Worm (Caenorhabditis elegans) whole organism, young adult: ENCODE results near the gene Y48B6A.10.
A peak's percentile ranks its signal among the peaks of the same experiment; 100 is the strongest.

ENCODE experiments used
- B0019.2 ChIP-seq: fragments of 200-800 bp; sonication (Bioruptor generic); conservative IDR thresholded peaks from 2 replicates; pipeline ENCODE4 v1.3.6; 2022; ENCODE audit warnings: missing genetic modification reagents, missing genetic modification characterization, missing compliant biosample characterization
- B0035.1 ChIP-seq: sonication (generic microtip); optimal IDR thresholded peaks from 2 replicates; lab custom pipeline; 2016; ENCODE audit warnings: missing genetic modification characterization, mild to moderate bottlenecking, missing compliant biosample characterization, missing genotype, missing genetic modification reagents
- C06A6.2 ChIP-seq: fragments of 200-800 bp; sonication (Bioruptor generic); conservative IDR thresholded peaks from 2 replicates; pipeline ENCODE4 v1.3.6; 2022; ENCODE audit warnings: missing genetic modification characterization, missing compliant biosample characterization
- C17E4.6 ChIP-seq: fragments of 200-800 bp; sonication (Bioruptor generic); IDR thresholded peaks from 2 replicates; pipeline ENCODE4 v1.3.6; 2022; ENCODE audit warnings: missing genetic modification reagents, missing genetic modification characterization, missing compliant biosample characterization
- D2030.7 ChIP-seq: fragments of 200-800 bp; sonication (Bioruptor generic); IDR thresholded peaks from 2 replicates; pipeline ENCODE4 v1.3.6; 2022; ENCODE audit warnings: missing genetic modification reagents, missing genetic modification characterization, missing compliant biosample characterization
- F10E7.11 ChIP-seq: sonication (generic microtip); optimal IDR thresholded peaks from 2 replicates; lab custom pipeline; 2017; ENCODE audit warnings: mild to moderate bottlenecking, missing genetic modification characterization, moderate library complexity, missing compliant biosample characterization
- F33H1.4 ChIP-seq: fragments of 200-800 bp; sonication (Bioruptor generic); IDR thresholded peaks from 2 replicates; pipeline ENCODE4 v1.3.6; 2022; ENCODE audit warnings: missing genetic modification reagents, missing genetic modification characterization, missing compliant biosample characterization
- F55B11.4 ChIP-seq: sonication (generic microtip); optimal IDR thresholded peaks from 2 replicates; lab custom pipeline; 2016; ENCODE audit warnings: missing compliant biosample characterization, missing genetic modification characterization, borderline replicate concordance; ENCODE audit not compliant: insufficient read depth
- F57C9.4 ChIP-seq: sonication (generic microtip); optimal IDR thresholded peaks from 2 replicates; lab custom pipeline; 2017; ENCODE audit warnings: mild to moderate bottlenecking, missing genetic modification characterization, missing compliant biosample characterization
- K11D2.4 ChIP-seq: fragments of 200-800 bp; sonication (Bioruptor generic); IDR thresholded peaks from 2 replicates; pipeline ENCODE4 v1.3.6; 2022; ENCODE audit warnings: missing genetic modification reagents, missing genetic modification characterization, missing compliant biosample characterization
- T26A5.8 ChIP-seq: sonication (generic microtip); optimal IDR thresholded peaks from 2 replicates; lab custom pipeline; 2016; ENCODE audit warnings: missing genetic modification characterization, missing compliant biosample characterization
- Y56A3A.18 ChIP-seq: fragments of 200-800 bp; sonication (Bioruptor generic); IDR thresholded peaks from 2 replicates; pipeline ENCODE4 v1.3.6; 2022; ENCODE audit warnings: missing genetic modification reagents, missing genetic modification characterization, missing compliant biosample characterization
- Y79H2A.3 ChIP-seq: fragments of 200-800 bp; sonication (Bioruptor generic); conservative IDR thresholded peaks from 2 replicates; pipeline ENCODE4 v1.3.6; 2022; ENCODE audit warnings: missing genetic modification reagents, missing genetic modification characterization, missing compliant biosample characterization
- ama-1 ChIP-seq, 3 experiments: fragments of 150-350 bp in 1 of 3; sonication (generic microtip) in 2 of 3; optimal IDR thresholded peaks; 2 replicates each; lab custom pipeline; 2014 to 2018; ENCODE audit warnings: missing biosample characterization in 2 of 3, missing genetic modification characterization in 2 of 3, missing genetic modification reagents in 2 of 3
- aptf-2 ChIP-seq: fragments of 200-800 bp; sonication (Bioruptor generic); conservative IDR thresholded peaks from 2 replicates; pipeline ENCODE4 v1.3.6; 2022; ENCODE audit warnings: missing genetic modification reagents, missing genetic modification characterization, missing compliant biosample characterization
- aptf-3 ChIP-seq: fragments of 200-800 bp; sonication (Bioruptor generic); IDR thresholded peaks from 2 replicates; pipeline ENCODE4 v1.3.6; 2022; ENCODE audit warnings: missing genetic modification characterization, missing compliant biosample characterization
- attf-5 ChIP-seq: fragments of 200-800 bp; sonication (Bioruptor generic); optimal IDR thresholded peaks from 2 replicates; lab custom pipeline; 2018; ENCODE audit warnings: mild to moderate bottlenecking, missing genetic modification characterization, missing compliant biosample characterization
- dox-1 ChIP-seq: fragments of 200-800 bp; sonication (Bioruptor generic); IDR thresholded peaks from 2 replicates; pipeline ENCODE4 v1.3.6; 2022; ENCODE audit warnings: missing genetic modification reagents, missing genetic modification characterization, missing compliant biosample characterization
- dpl-1 ChIP-seq: fragments of 150-350 bp; optimal IDR thresholded peaks from 2 replicates; lab custom pipeline; 2014; ENCODE audit warnings: missing biosample characterization, missing genetic modification reagents, missing genetic modification characterization
- egl-18 ChIP-seq: fragments of 200-800 bp; sonication (Bioruptor generic); IDR thresholded peaks from 2 replicates; pipeline ENCODE4 v1.3.6; 2022; ENCODE audit warnings: missing genetic modification reagents, missing genetic modification characterization, missing compliant biosample characterization
- egrh-3 ChIP-seq: fragments of 200-800 bp; sonication (Bioruptor generic); IDR thresholded peaks from 2 replicates; pipeline ENCODE4 v1.3.6; 2022; ENCODE audit warnings: missing genetic modification reagents, missing genetic modification characterization, missing compliant biosample characterization
- gei-17 ChIP-seq: fragments of 200-800 bp; sonication (Bioruptor generic); optimal IDR thresholded peaks from 2 replicates; lab custom pipeline; 2018; ENCODE audit warnings: mild to moderate bottlenecking, missing genetic modification characterization, missing compliant biosample characterization
- hlh-12 ChIP-seq: sonication (generic microtip); optimal IDR thresholded peaks from 2 replicates; lab custom pipeline; 2016; ENCODE audit warnings: missing genetic modification characterization, missing compliant biosample characterization
- hmg-1.2 ChIP-seq: fragments of 200-800 bp; sonication (Bioruptor generic); IDR thresholded peaks from 2 replicates; pipeline ENCODE4 v1.3.6; 2022; ENCODE audit warnings: missing genetic modification reagents, missing genetic modification characterization, missing compliant biosample characterization
- lag-1 ChIP-seq: fragments of 200-800 bp; sonication (Bioruptor generic); IDR thresholded peaks from 2 replicates; pipeline ENCODE4 v1.3.6; 2022; ENCODE audit warnings: missing genetic modification reagents, missing genetic modification characterization, missing compliant biosample characterization
- let-526 ChIP-seq: fragments of 200-800 bp; sonication (Bioruptor generic); IDR thresholded peaks from 2 replicates; pipeline ENCODE4 v1.3.6; 2022; ENCODE audit warnings: missing genetic modification reagents, missing genetic modification characterization, missing compliant biosample characterization
- let-607 ChIP-seq, 2 experiments: fragments of 200-800 bp in 1 of 2; sonication (Bioruptor generic) in 1 of 2; sonication (generic microtip) in 1 of 2; optimal IDR thresholded peaks; 2 replicates each; lab custom pipeline; 2016 to 2018; ENCODE audit warnings: mild to moderate bottlenecking in 2 of 2, missing compliant biosample characterization in 2 of 2, missing genetic modification characterization in 2 of 2, moderate library complexity in 2 of 2, missing genotype in 1 of 2
- lin-26 ChIP-seq: fragments of 200-800 bp; sonication (Bioruptor generic); IDR thresholded peaks from 2 replicates; pipeline ENCODE4 v1.3.6; 2022; ENCODE audit warnings: missing genetic modification reagents, missing genetic modification characterization, missing compliant biosample characterization
- lin-54 ChIP-seq: fragments of 200-800 bp; sonication (Bioruptor generic); optimal IDR thresholded peaks from 2 replicates; lab custom pipeline; 2018; ENCODE audit warnings: mild to moderate bottlenecking, missing genetic modification characterization, missing compliant biosample characterization
- lir-1 ChIP-seq: fragments of 200-800 bp; sonication (Bioruptor generic); conservative IDR thresholded peaks from 2 replicates; pipeline ENCODE4 v1.3.6; 2022; ENCODE audit warnings: missing genetic modification reagents, missing genetic modification characterization, missing compliant biosample characterization
- lsl-1 ChIP-seq: fragments of 200-800 bp; sonication (Bioruptor generic); optimal IDR thresholded peaks from 2 replicates; lab custom pipeline; 2018; ENCODE audit warnings: mild to moderate bottlenecking, missing genetic modification characterization, moderate library complexity, missing compliant biosample characterization
- madf-3 ChIP-seq: fragments of 200-800 bp; sonication (Bioruptor generic); IDR thresholded peaks from 2 replicates; pipeline ENCODE4 v1.3.6; 2022; ENCODE audit warnings: missing genetic modification reagents, missing genetic modification characterization, missing compliant biosample characterization
- madf-6 ChIP-seq: fragments of 200-800 bp; sonication (Bioruptor generic); IDR thresholded peaks from 2 replicates; pipeline ENCODE4 v1.3.6; 2022; ENCODE audit warnings: missing genetic modification reagents, missing genetic modification characterization, missing compliant biosample characterization
- madf-8 ChIP-seq: fragments of 200-800 bp; sonication (Bioruptor generic); conservative IDR thresholded peaks from 2 replicates; pipeline ENCODE4 v1.3.6; 2022; ENCODE audit warnings: missing genetic modification reagents, missing genetic modification characterization, missing compliant biosample characterization
- mcd-1 ChIP-seq: fragments of 200-800 bp; sonication (Bioruptor generic); IDR thresholded peaks from 2 replicates; pipeline ENCODE4 v1.3.6; 2022; ENCODE audit warnings: missing genetic modification reagents, missing genetic modification characterization, missing compliant biosample characterization
- nfyb-1 ChIP-seq: fragments of 200-800 bp; sonication (Bioruptor generic); IDR thresholded peaks from 2 replicates; pipeline ENCODE4 v1.3.6; 2022; ENCODE audit warnings: missing genetic modification reagents, missing genetic modification characterization, missing compliant biosample characterization
- nhr-120 ChIP-seq: fragments of 200-800 bp; sonication (Bioruptor generic); IDR thresholded peaks from 2 replicates; pipeline ENCODE4 v1.3.6; 2022; ENCODE audit warnings: missing genetic modification characterization, missing compliant biosample characterization
- nhr-179 ChIP-seq: sonication (generic microtip); optimal IDR thresholded peaks from 2 replicates; lab custom pipeline; 2016; ENCODE audit warnings: mild to moderate bottlenecking, missing genetic modification characterization, missing compliant biosample characterization
- pha-4 ChIP-seq: fragments of 150-350 bp; sonication (generic microtip); optimal IDR thresholded peaks from 2 replicates; lab custom pipeline; 2014; ENCODE audit warnings: missing biosample characterization, missing genetic modification reagents, missing genetic modification characterization
- snpc-3.4 ChIP-seq: sonication (generic microtip); optimal IDR thresholded peaks from 2 replicates; lab custom pipeline; 2017; ENCODE audit warnings: missing genetic modification characterization, mild to moderate bottlenecking, missing compliant biosample characterization, antibody characterized with exemption, moderate library complexity, missing genotype, missing genetic modification reagents
- sptf-2 ChIP-seq: fragments of 200-800 bp; sonication (Bioruptor generic); optimal IDR thresholded peaks from 2 replicates; lab custom pipeline; 2018; ENCODE audit warnings: mild to moderate bottlenecking, missing genetic modification characterization, missing compliant biosample characterization
- tbx-9 ChIP-seq: sonication (generic microtip); optimal IDR thresholded peaks from 2 replicates; lab custom pipeline; 2016; ENCODE audit warnings: borderline replicate concordance, missing genetic modification characterization, inconsistent platforms, missing compliant biosample characterization
- tlf-1 ChIP-seq: fragments of 200-800 bp; sonication (Bioruptor generic); optimal IDR thresholded peaks from 2 replicates; lab custom pipeline; 2018; ENCODE audit warnings: mild to moderate bottlenecking, missing genetic modification characterization, missing compliant biosample characterization
- unc-130 ChIP-seq: sonication (generic microtip); optimal IDR thresholded peaks from 2 replicates; lab custom pipeline; 2016; ENCODE audit warnings: missing genetic modification reagents, missing genetic modification characterization, missing compliant biosample characterization
- unc-62 ChIP-seq: fragments of 150-350 bp; optimal IDR thresholded peaks from 2 replicates; lab custom pipeline; 2014; ENCODE audit warnings: missing biosample characterization, missing genetic modification reagents, missing genetic modification characterization
- ztf-26 ChIP-seq: sonication (generic microtip); optimal IDR thresholded peaks from 2 replicates; lab custom pipeline; 2017; ENCODE audit warnings: missing genetic modification characterization, missing compliant biosample characterization

Gene Y48B6A.10

DNA sequence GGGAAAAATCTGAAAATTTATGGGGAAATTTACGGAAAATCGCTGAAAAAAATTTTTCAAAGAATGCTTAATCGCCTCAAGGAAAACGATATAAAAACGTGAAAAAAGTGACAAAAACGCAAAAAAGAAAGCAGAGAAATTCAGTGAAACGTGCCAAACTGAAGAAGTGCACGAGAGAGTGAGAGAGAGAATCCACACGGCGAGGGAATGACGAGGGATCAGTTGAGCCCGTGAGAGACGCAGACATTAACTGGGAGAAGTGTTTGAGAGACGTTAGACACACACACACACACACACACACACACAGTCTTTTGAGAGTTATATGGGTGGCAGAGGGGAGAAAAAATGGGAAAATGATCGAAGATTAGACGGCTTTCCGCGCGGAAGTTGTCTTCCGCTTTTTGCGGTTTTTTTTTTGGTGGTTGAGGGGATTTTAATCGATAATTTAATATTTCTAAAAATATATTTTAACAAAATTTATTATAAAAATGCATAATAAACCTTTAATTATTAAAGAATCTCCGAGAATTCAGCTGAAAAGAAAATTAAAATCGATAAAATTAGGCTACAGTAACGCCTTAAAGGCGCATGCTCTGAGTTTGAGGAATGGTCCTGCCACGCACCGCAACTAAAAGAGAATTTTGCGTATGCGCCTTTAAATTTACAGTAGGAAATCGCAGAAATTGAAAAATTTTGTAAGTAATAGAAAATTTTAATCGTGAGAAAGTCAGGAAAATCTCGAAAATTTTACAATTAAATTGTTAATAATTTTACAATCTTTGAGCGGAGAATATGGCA is 30.4 kb downstream of the Y48B6A.10 start (continued):
- TF ChIP-seq Y56A3A.18 (GFP tag; lab: Robert Waterston, UW) (no peak), attf-5 (no peak), nfyb-1 (no peak), ama-1 (optimal IDR thresholded peaks at IDR 0.05; lab: Kevin White, UChicago) (no peak), ama-1 (GFP tag; optimal IDR thresholded peaks at IDR 0.05; lab: Kevin White, UChicago) (no peak), B0035.1 (tag; lab: Kevin White, UChicago) (no peak), madf-3 (GFP tag; lab: Robert Waterston, UW) (0 out of 2 replicates have a peak, but pooled peaks have one; percentile 73), C06A6.2 (GFP tag; lab: Robert Waterston, UW) (no peak), lsl-1 (peak; percentile 100)

DNA sequence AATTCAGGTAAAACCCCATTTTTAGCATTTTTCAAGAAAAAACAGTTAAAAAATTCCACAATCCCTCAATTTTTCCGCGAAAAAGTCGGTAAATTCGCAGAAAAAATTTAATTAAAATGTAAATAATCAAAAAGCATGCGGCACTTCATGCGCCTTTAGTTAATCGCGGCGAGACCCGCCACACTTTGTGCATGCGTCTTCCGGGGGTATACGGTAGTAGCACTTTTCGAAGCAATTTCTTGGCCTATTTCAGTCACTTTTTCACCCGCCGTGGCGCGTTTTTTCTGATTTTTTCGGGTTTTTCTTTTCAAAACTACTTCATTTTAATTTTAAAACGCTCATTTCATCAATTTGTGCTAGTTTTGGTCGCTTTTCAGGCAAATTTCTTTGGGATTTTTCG is 33.0 kb downstream of the Y48B6A.10 start:
- TF ChIP-seq madf-6 (GFP tag; lab: Robert Waterston, UW) (peak; percentile 98), nfyb-1 (no peak), aptf-2 (GFP tag; lab: Robert Waterston, UW) (no peak), ztf-26 (no peak), F57C9.4 (tag; lab: Kevin White, UChicago) (no peak), hmg-1.2 (GFP tag; lab: Robert Waterston, UW) (peak; percentile 54), egrh-3 (GFP tag; lab: Robert Waterston, UW) (no peak), lir-1 (0 out of 2 replicates have a peak, but pooled peaks have one; percentile 33), unc-62 (no peak), let-607 (tag; optimal IDR thresholded peaks at IDR 0.05; lab: Kevin White, UChicago) (no peak), unc-130 (GFP tag; lab: Kevin White, UChicago) (no peak), dpl-1 (peak; percentile 63), C06A6.2 (GFP tag; lab: Robert Waterston, UW) (no peak), nhr-120 (no peak), aptf-3 (GFP tag; lab: Robert Waterston, UW) (no peak), lin-26 (GFP tag; lab: Robert Waterston, UW) (no peak), F55B11.4 (tag; lab: Kevin White, UChicago) (no peak), B0035.1 (tag; lab: Kevin White, UChicago) (no peak), sptf-2 (no peak), tbx-9 (no peak), nhr-179 (tag; lab: Kevin White, UChicago) (no peak), hlh-12 (tag; lab: Kevin White, UChicago) (no peak), C17E4.6 (GFP tag; lab: Robert Waterston, UW) (0 out of 2 replicates have a peak, but pooled peaks have one; percentile 45), gei-17 (GFP tag; lab: Kevin White, UChicago) (no peak), B0019.2 (GFP tag; lab: Robert Waterston, UW) (peak; percentile 74), D2030.7 (peak; percentile 92), T26A5.8 (tag; lab: Kevin White, UChicago) (no peak), tlf-1 (GFP tag; lab: Kevin White, UChicago) (peak; percentile 77), egl-18 (GFP tag; lab: Robert Waterston, UW) (no peak), dox-1 (GFP tag; lab: Robert Waterston, UW) (peak; percentile 85), pha-4 (no peak), F10E7.11 (no peak), mcd-1 (GFP tag; lab: Robert Waterston, UW) (peak; percentile 58; the same call in 1 of the 2 replicates), madf-8 (GFP tag; lab: Robert Waterston, UW) (peak; percentile 94), Y79H2A.3 (GFP tag; lab: Robert Waterston, UW) (no peak), lin-54 (GFP tag; lab: Kevin White, UChicago) (peak; percentile 89), lag-1 (no peak), K11D2.4 (no peak), snpc-3.4 (no peak), let-526 (GFP tag; lab: Robert Waterston, UW) (no peak), F33H1.4 (GFP tag; lab: Robert Waterston, UW) (peak; percentile 98)
